Fruit fly (Drosophila melanogaster) whole organism, embryonic: Measurements from ENCODE around the gene Fbp2.

Experiments
- CG11560 ChIP-seq: fragments of 200-800 bp; sonication (Bioruptor generic); IDR thresholded peaks from 3 replicates; pipeline ENCODE4 v1.3.6; 2022; ENCODE audit warnings: missing biosample characterization, missing genetic modification characterization
- CG12155 ChIP-seq: fragments of 200-800 bp; sonication (Bioruptor generic); optimal IDR thresholded peaks from 3 replicates; lab custom pipeline; 2016; ENCODE audit warnings: missing biosample characterization, missing genetic modification characterization
- CG13287 ChIP-seq: fragments of 200-800 bp; sonication (Bioruptor generic); IDR thresholded peaks from 2 replicates; pipeline ENCODE4 v1.3.6; 2022; ENCODE audit warnings: missing biosample characterization, missing genetic modification characterization; ENCODE audit not compliant: partially characterized antibody
- CG14441 ChIP-seq: fragments of 200-800 bp; sonication (Bioruptor generic); IDR thresholded peaks from 2 replicates; pipeline ENCODE4 v1.3.6; 2022; ENCODE audit warnings: missing biosample characterization, missing genetic modification characterization
- CG2202 ChIP-seq: fragments of 200-800 bp; sonication (Bioruptor generic); optimal IDR thresholded peaks from 2 replicates; lab custom pipeline; 2018; ENCODE audit warnings: missing biosample characterization, mild to moderate bottlenecking, missing genetic modification characterization
- CG3407 ChIP-seq: fragments of 200-800 bp; sonication (Bioruptor generic); optimal IDR thresholded peaks from 2 replicates; lab custom pipeline; 2018; ENCODE audit warnings: missing biosample characterization, mild to moderate bottlenecking, missing genetic modification characterization
- CG34376 ChIP-seq: fragments of 200-800 bp; sonication (Bioruptor generic); optimal IDR thresholded peaks from 2 replicates; lab custom pipeline; 2018; ENCODE audit warnings: missing biosample characterization, mild to moderate bottlenecking, missing genetic modification characterization
- CG34422 ChIP-seq: fragments of 200-800 bp; sonication (Bioruptor generic); IDR thresholded peaks from 3 replicates; pipeline ENCODE4 v1.3.6; 2022; ENCODE audit warnings: missing biosample characterization, missing genetic modification characterization
- CG4360 ChIP-seq: fragments of 200-800 bp; sonication (Bioruptor generic); IDR thresholded peaks from 2 replicates; pipeline ENCODE4 v1.3.6; 2022; ENCODE audit warnings: missing biosample characterization, missing genetic modification characterization
- CG7357 ChIP-seq: fragments of 200-800 bp; sonication (Bioruptor generic); IDR thresholded peaks from 3 replicates; pipeline ENCODE4 v1.3.6; 2022; ENCODE audit warnings: missing biosample characterization, missing genetic modification characterization
- CG7745 ChIP-seq: fragments of 200-800 bp; sonication (Bioruptor generic); optimal IDR thresholded peaks from 2 replicates; lab custom pipeline; 2018; ENCODE audit warnings: missing biosample characterization, mild to moderate bottlenecking, missing genetic modification characterization, moderate library complexity
- CG7786 ChIP-seq: fragments of 200-800 bp; sonication (Bioruptor generic); optimal IDR thresholded peaks from 2 replicates; lab custom pipeline; 2016; ENCODE audit warnings: missing biosample characterization, missing genetic modification characterization
- CTCF ChIP-seq: fragments of 200-800 bp; sonication (Bioruptor generic); optimal IDR thresholded peaks from 2 replicates; lab custom pipeline; 2017; ENCODE audit warnings: missing biosample characterization, mild to moderate bottlenecking, missing genetic modification characterization, moderate library complexity
- Chrac-16 ChIP-seq: fragments of 200-800 bp; sonication (Bioruptor generic); optimal IDR thresholded peaks from 3 replicates; lab custom pipeline; 2016; ENCODE audit warnings: missing biosample characterization, missing genetic modification characterization
- Dref ChIP-seq: fragments of 200-800 bp; sonication (Bioruptor generic); IDR thresholded peaks from 2 replicates; pipeline ENCODE4 v1.3.6; 2022; ENCODE audit warnings: missing biosample characterization, missing genetic modification characterization
- E2f1 ChIP-seq: fragments of 200-800 bp; sonication (Bioruptor generic); IDR thresholded peaks from 2 replicates; pipeline ENCODE4 v1.3.6; 2022; ENCODE audit warnings: missing biosample characterization, missing genetic modification characterization
- Ets65A ChIP-seq: fragments of 200-800 bp; sonication (Bioruptor generic); peaks from one replicate; lab custom pipeline; 2016; ENCODE audit warnings: missing biosample characterization, missing genetic modification characterization
- HLH54F ChIP-seq: fragments of 200-800 bp; sonication (Bioruptor generic); optimal IDR thresholded peaks from 3 replicates; lab custom pipeline; 2016; ENCODE audit warnings: missing biosample characterization, missing genetic modification characterization
- Hmx ChIP-seq: fragments of 200-800 bp; sonication (Bioruptor generic); optimal IDR thresholded peaks from 2 replicates; lab custom pipeline; 2016; ENCODE audit warnings: missing biosample characterization, missing genetic modification characterization
- Poxn ChIP-seq: fragments of 200-800 bp; sonication (Bioruptor generic); IDR thresholded peaks from 2 replicates; pipeline ENCODE4 v1.3.6; 2022; ENCODE audit warnings: missing biosample characterization, missing genetic modification characterization
- Vsx1 ChIP-seq: fragments of 200-800 bp; sonication (Bioruptor generic); optimal IDR thresholded peaks from 2 replicates; lab custom pipeline; 2017; ENCODE audit warnings: missing biosample characterization, mild to moderate bottlenecking, missing genetic modification characterization, missing genetic modification reagents
- al ChIP-seq: fragments of 200-800 bp; sonication (Bioruptor generic); IDR thresholded peaks from 2 replicates; pipeline ENCODE4 v1.3.6; 2022; ENCODE audit warnings: missing biosample characterization, missing genetic modification characterization
- bowl ChIP-seq: fragments of 200-800 bp; sonication (Bioruptor generic); IDR thresholded peaks from 2 replicates; pipeline ENCODE4 v1.3.6; 2022; ENCODE audit warnings: missing biosample characterization, missing genetic modification characterization
- corto ChIP-seq: fragments of 200-800 bp; sonication (Bioruptor generic); optimal IDR thresholded peaks from 2 replicates; lab custom pipeline; 2016; ENCODE audit warnings: missing biosample characterization, mild to moderate bottlenecking, missing genetic modification characterization, moderate library complexity
- crp ChIP-seq, 2 experiments: fragments of 200-800 bp; sonication (Bioruptor generic); optimal IDR thresholded peaks; 2 replicates in 1 of 2; 3 replicates in 1 of 2; lab custom pipeline; 2017; ENCODE audit warnings: missing biosample characterization in 2 of 2, missing genetic modification characterization in 2 of 2, mild to moderate bottlenecking in 1 of 2, moderate library complexity in 1 of 2
- danr ChIP-seq: fragments of 200-800 bp; sonication (Bioruptor generic); IDR thresholded peaks from 2 replicates; pipeline ENCODE4 v1.3.6; 2022; ENCODE audit warnings: missing biosample characterization, missing genetic modification characterization
- dati ChIP-seq: fragments of 200-800 bp; sonication (Bioruptor generic); IDR thresholded peaks from 2 replicates; pipeline ENCODE4 v1.3.6; 2022; ENCODE audit warnings: missing biosample characterization, missing genetic modification characterization
- dpn ChIP-seq, 2 experiments: fragments of 200-800 bp; sonication (Bioruptor generic); optimal IDR thresholded peaks; 3 replicates each; lab custom pipeline; 2016; ENCODE audit warnings: missing biosample characterization in 2 of 2, missing genetic modification characterization in 2 of 2
- jigr1 ChIP-seq: fragments of 200-800 bp; sonication (Bioruptor generic); IDR thresholded peaks from 3 replicates; pipeline ENCODE4 v1.3.6; 2022; ENCODE audit warnings: missing biosample characterization, missing genetic modification characterization
- jumu ChIP-seq: fragments of 200-800 bp; sonication (Bioruptor generic); optimal IDR thresholded peaks from 3 replicates; lab custom pipeline; 2016; ENCODE audit warnings: missing biosample characterization, missing genetic modification characterization
- klu ChIP-seq: fragments of 200-800 bp; sonication (Bioruptor generic); IDR thresholded peaks from 2 replicates; pipeline ENCODE4 v1.3.6; 2022; ENCODE audit warnings: missing biosample characterization, missing genetic modification characterization
- nerfin-2 ChIP-seq: fragments of 200-800 bp; sonication (Bioruptor generic); IDR thresholded peaks from 2 replicates; pipeline ENCODE4 v1.3.6; 2022; ENCODE audit warnings: missing biosample characterization, missing genetic modification characterization; ENCODE audit not compliant: partially characterized antibody
- pfk ChIP-seq: fragments of 200-800 bp; sonication (Bioruptor generic); optimal IDR thresholded peaks from 2 replicates; lab custom pipeline; 2018; ENCODE audit warnings: missing biosample characterization, mild to moderate bottlenecking, missing genetic modification characterization, moderate library complexity
- sisA ChIP-seq: fragments of 200-800 bp; sonication (Bioruptor generic); IDR thresholded peaks from 2 replicates; pipeline ENCODE4 v1.3.6; 2022; ENCODE audit warnings: missing biosample characterization, missing genetic modification characterization
- stc ChIP-seq: fragments of 200-800 bp; sonication (Bioruptor generic); IDR thresholded peaks from 2 replicates; pipeline ENCODE4 v1.3.6; 2022; ENCODE audit warnings: missing biosample characterization, missing genetic modification characterization
- tin ChIP-seq: fragments of 200-800 bp; sonication (Bioruptor generic); optimal IDR thresholded peaks from 3 replicates; lab custom pipeline; 2016; ENCODE audit warnings: missing biosample characterization, missing genetic modification characterization
- toy ChIP-seq: fragments of 200-800 bp; sonication (Bioruptor generic); IDR thresholded peaks from 2 replicates; pipeline ENCODE4 v1.3.6; 2022; ENCODE audit warnings: missing biosample characterization, missing genetic modification characterization
- ttk ChIP-seq: fragments of 200-800 bp; sonication (Bioruptor generic); IDR thresholded peaks from 2 replicates; pipeline ENCODE4 v2.1.2; 2022; ENCODE audit warnings: missing biosample characterization, missing genetic modification characterization
- tup ChIP-seq: fragments of 200-800 bp; sonication (Bioruptor generic); optimal IDR thresholded peaks from 2 replicates; lab custom pipeline; 2016; ENCODE audit warnings: missing biosample characterization, mild to moderate bottlenecking, missing genetic modification characterization, moderate library complexity
- tx ChIP-seq: fragments of 200-800 bp; sonication (Bioruptor generic); optimal IDR thresholded peaks from 2 replicates; lab custom pipeline; 2016; ENCODE audit warnings: missing biosample characterization, missing genetic modification characterization
- wor ChIP-seq: fragments of 200-800 bp; sonication (Bioruptor generic); IDR thresholded peaks from 2 replicates; pipeline ENCODE4 v1.3.6; 2022; ENCODE audit warnings: missing biosample characterization, missing genetic modification characterization
- zfh2 ChIP-seq: fragments of 200-800 bp; sonication (Bioruptor generic); optimal IDR thresholded peaks from 2 replicates; lab custom pipeline; 2016; ENCODE audit warnings: missing biosample characterization, missing genetic modification characterization

Fbp2 gene

dm6 chr2L:9448322-9449256, 22.0 kb downstream of the Fbp2 start (continued):
- no peak for TF ChIP-seq bowl (GFP tag; lab: Robert Waterston, UW)
- no peak for TF ChIP-seq CG4360 (GFP tag; lab: Robert Waterston, UW)
- TF ChIP-seq CG13287 (GFP tag; lab: Robert Waterston, UW) = 0 out of 2 replicates have a peak, but pooled peaks have one; percentile 22
- no peak for TF ChIP-seq E2f1 (GFP tag; lab: Robert Waterston, UW)
- no peak for TF ChIP-seq tup (GFP tag; lab: Kevin White, UChicago)
- TF ChIP-seq Poxn (GFP tag; lab: Robert Waterston, UW) = no peak
- no peak for TF ChIP-seq sisA (GFP tag; lab: Robert Waterston, UW)
- peak; percentile 30; the same call in 1 of the 2 replicates for TF ChIP-seq CG14441
- no peak for TF ChIP-seq corto (GFP tag; lab: Kevin White, UChicago)
- TF ChIP-seq tx (GFP tag; lab: Kevin White, UChicago) = peak; percentile 19
- TF ChIP-seq CG7357 (GFP tag; lab: Robert Waterston, UW) = peak; percentile 4; the same call in 1 of the 3 replicates
- TF ChIP-seq CG3407 = no peak
- TF ChIP-seq CG2202 (tag; lab: Kevin White, UChicago) = no peak
- no peak for TF ChIP-seq Hmx
- no peak for TF ChIP-seq Vsx1 (GFP tag; lab: Kevin White, UChicago)
- no peak for TF ChIP-seq nerfin-2 (GFP tag; lab: Robert Waterston, UW)
- no peak for TF ChIP-seq CG12155 (GFP tag; lab: Kevin White, UChicago)
- TF ChIP-seq dati (GFP tag; lab: Robert Waterston, UW) = 0 out of 2 replicates have a peak, but pooled peaks have one; percentile 17
- no peak for TF ChIP-seq CG34422 (GFP tag; lab: Robert Waterston, UW)
- TF ChIP-seq CTCF (GFP tag; lab: Kevin White, UChicago) = no peak
- TF ChIP-seq toy = no peak
- TF ChIP-seq wor (GFP tag; lab: Robert Waterston, UW) = no peak
- TF ChIP-seq Dref (GFP tag; lab: Robert Waterston, UW) = no peak
- no peak for TF ChIP-seq danr (GFP tag; lab: Robert Waterston, UW)
- TF ChIP-seq stc (GFP tag; lab: Robert Waterston, UW) = no peak
- TF ChIP-seq al (GFP tag; lab: Robert Waterston, UW) = peak; percentile 5; the same call in 1 of the 2 replicates
- TF ChIP-seq HLH54F (GFP tag; lab: Kevin White, UChicago) = peak; percentile 9
- TF ChIP-seq ttk (GFP tag; lab: Robert Waterston, UW) = no peak
- no peak for TF ChIP-seq Chrac-16 (GFP tag; lab: Kevin White, UChicago)
- TF ChIP-seq CG11560 (tag; lab: Robert Waterston, UW) = no peak
- no peak for TF ChIP-seq crp (GFP tag; optimal IDR thresholded peaks at IDR 0.05; lab: Kevin White, UChicago)
- TF ChIP-seq zfh2 = peak; percentile 45
- TF ChIP-seq Ets65A (GFP tag; lab: Kevin White, UChicago) = peak; percentile 93
- peak; percentile 45 for TF ChIP-seq CG7786 (GFP tag; lab: Kevin White, UChicago)
- TF ChIP-seq dpn (GFP tag; optimal IDR thresholded peaks at IDR 0.05; lab: Kevin White, UChicago) = no peak
- peak; percentile 4 for TF ChIP-seq jumu (GFP tag; lab: Kevin White, UChicago)
- TF ChIP-seq CG7745 (tag; lab: Kevin White, UChicago) = no peak
- no peak for TF ChIP-seq pfk (GFP tag; lab: Kevin White, UChicago)
- no peak for TF ChIP-seq tin
- no peak for TF ChIP-seq jigr1 (GFP tag; lab: Robert Waterston, UW)
- no peak for TF ChIP-seq klu (GFP tag; lab: Robert Waterston, UW)
- TF ChIP-seq CG34376 (GFP tag; lab: Kevin White, UChicago) = no peak
